Fruit fly (Drosophila melanogaster): ENCODE data around the gene CG14073.

CG14073 gene

dm6 chr3L:18787882-18788281 is 32.6 kb downstream of the CG14073 start (continued):
- peak; percentile 67 for TF ChIP-seq CG1832 (GFP tag; optimal IDR thresholded peaks at IDR 0.05)
- TF ChIP-seq tap (tag; optimal IDR thresholded peaks at IDR 0.05), result no peak
- TF ChIP-seq btn (GFP tag; optimal IDR thresholded peaks at IDR 0.05), result no peak
- no peak for TF ChIP-seq psq (GFP tag; optimal IDR thresholded peaks at IDR 0.05)
- no peak for TF ChIP-seq BtbVII (GFP tag; optimal IDR thresholded peaks at IDR 0.05)
- no peak for TF ChIP-seq CG1529 (GFP tag; optimal IDR thresholded peaks at IDR 0.05)
- no peak for TF ChIP-seq CG12104 (GFP tag; optimal IDR thresholded peaks at IDR 0.05)
- TF ChIP-seq Mes4 (GFP tag; optimal IDR thresholded peaks at IDR 0.05), result no peak
- TF ChIP-seq nom (GFP tag; optimal IDR thresholded peaks at IDR 0.05), result no peak
- TF ChIP-seq CG7745 (tag; optimal IDR thresholded peaks at IDR 0.05), result no peak
- no peak for TF ChIP-seq CG4360 (GFP tag; IDR thresholded peaks at IDR 0.05)
- TF ChIP-seq GATAe (GFP tag; conservative IDR thresholded peaks at IDR 0.05), result no peak
- TF ChIP-seq CG32532 (GFP tag; IDR thresholded peaks at IDR 0.05), result no peak
- TF ChIP-seq CG10209 (GFP tag; optimal IDR thresholded peaks at IDR 0.05), result no peak
- TF ChIP-seq ttk (GFP tag; IDR thresholded peaks at IDR 0.05), result no peak
- TF ChIP-seq CG43689 (GFP tag; IDR thresholded peaks at IDR 0.05), result no peak
- TF ChIP-seq Dref (GFP tag; IDR thresholded peaks at IDR 0.05), result no peak
- no peak for TF ChIP-seq CG14860 (GFP tag; IDR thresholded peaks at IDR 0.05; ENCODE audit: partially characterized antibody)
- TF ChIP-seq tll (GFP tag; optimal IDR thresholded peaks at IDR 0.05), result no peak
- TF ChIP-seq eve (GFP tag; optimal IDR thresholded peaks at IDR 0.05), result no peak
- no peak for TF ChIP-seq CG6683 (GFP tag; optimal IDR thresholded peaks at IDR 0.05)
- TF ChIP-seq CG1647 (GFP tag; optimal IDR thresholded peaks at IDR 0.05), result no peak
- TF ChIP-seq Dek (tag; optimal IDR thresholded peaks at IDR 0.05), result no peak
- no peak for TF ChIP-seq CG12219 (GFP tag; optimal IDR thresholded peaks at IDR 0.05)
- TF ChIP-seq B-H1 (GFP tag; IDR thresholded peaks at IDR 0.05), result no peak; the same call in 2 of the 3 replicates
- TF ChIP-seq Neu2 (GFP tag; optimal IDR thresholded peaks at IDR 0.05; ENCODE audit: borderline replicate concordance), result no peak
- no peak for TF ChIP-seq hkb (optimal IDR thresholded peaks at IDR 0.05)
- TF ChIP-seq hkb (GFP tag; IDR thresholded peaks at IDR 0.05), result no peak
- no peak for TF ChIP-seq scrt (GFP tag; optimal IDR thresholded peaks at IDR 0.05)
- TF ChIP-seq caup (GFP tag; optimal IDR thresholded peaks at IDR 0.05; ENCODE audit: severe bottlenecking), result no peak
- no peak for TF ChIP-seq CG8281 (tag; optimal IDR thresholded peaks at IDR 0.05)
- no peak for TF ChIP-seq CG10654 (GFP tag; optimal IDR thresholded peaks at IDR 0.05)
- TF ChIP-seq lola (GFP tag; optimal IDR thresholded peaks at IDR 0.05), result no peak
- no peak for TF ChIP-seq CG9932 (GFP tag; IDR thresholded peaks at IDR 0.05)
- no peak for TF ChIP-seq CG2875 (GFP tag; optimal IDR thresholded peaks at IDR 0.05)
- no peak for TF ChIP-seq Sin3A (optimal IDR thresholded peaks at IDR 0.05)
- TF ChIP-seq en (GFP tag; optimal IDR thresholded peaks at IDR 0.05), result no peak
- no peak for TF ChIP-seq stwl (tag; optimal IDR thresholded peaks at IDR 0.05)
- no peak for TF ChIP-seq slbo (GFP tag; IDR thresholded peaks at IDR 0.05)
- no peak for TF ChIP-seq nerfin-1 (tag; optimal IDR thresholded peaks at IDR 0.05)
- no peak for TF ChIP-seq Hmr (GFP tag; optimal IDR thresholded peaks at IDR 0.05)
- peak; percentile 63 for TF ChIP-seq crol (GFP tag; IDR thresholded peaks at IDR 0.05)
- peak; percentile 78 for TF ChIP-seq Deaf1 (tag; optimal IDR thresholded peaks at IDR 0.05)
- peak; percentile 66; the same call in 1 of the 2 replicates for TF ChIP-seq CG10321 (GFP tag; IDR thresholded peaks at IDR 0.05)
- TF ChIP-seq Xrp1 (GFP tag; IDR thresholded peaks at IDR 0.05), result no peak
- no peak for TF ChIP-seq pan (optimal IDR thresholded peaks at IDR 0.05)
- no peak for TF ChIP-seq pan (GFP tag; optimal IDR thresholded peaks at IDR 0.05 in 1 of 2, IDR thresholded peaks at IDR 0.05 in 1 of 2)
- no peak for TF ChIP-seq CG8765 (GFP tag; IDR thresholded peaks at IDR 0.05)
- TF ChIP-seq CG8359 (GFP tag; optimal IDR thresholded peaks at IDR 0.05; ENCODE audit: borderline replicate concordance), result no peak
- no peak for TF ChIP-seq unc-4 (GFP tag; IDR thresholded peaks at IDR 0.05; ENCODE audit: partially characterized antibody)
- no peak for TF ChIP-seq wek (GFP tag; optimal IDR thresholded peaks at IDR 0.05)
- TF ChIP-seq Antp (GFP tag; optimal IDR thresholded peaks at IDR 0.05), result no peak

All from whole organism, embryonic.